Worm (Caenorhabditis elegans) whole organism, midembryonic: ENCODE data around the gene rps-9.
"Not testable (repeated sequence)": the region's sequence is repeated elsewhere in the genome, so short reads cannot be mapped to it uniquely, and the experiment has no call there.

ENCODE experiments used
- T22C8.4 ChIP-seq: fragments of 200-800 bp; sonication (Bioruptor generic); IDR thresholded peaks from 2 replicates; pipeline ENCODE4 v1.3.6; 2022; ENCODE audit warnings: missing genetic modification characterization, missing compliant biosample characterization
- cog-1 ChIP-seq: sonication (generic microtip); optimal IDR thresholded peaks from 2 replicates; lab custom pipeline; 2016; ENCODE audit warnings: missing genetic modification characterization, missing compliant biosample characterization
- flt-1 ChIP-seq: fragments of 200-800 bp; sonication (Bioruptor generic); IDR thresholded peaks from 2 replicates; pipeline ENCODE4 v1.3.6; 2022; ENCODE audit warnings: missing genetic modification characterization, missing compliant biosample characterization
- klf-2 ChIP-seq: fragments of 200-800 bp; sonication (Bioruptor generic); conservative IDR thresholded peaks from 2 replicates; pipeline ENCODE4 v1.3.6; 2022; ENCODE audit warnings: missing genetic modification reagents, missing genetic modification characterization, missing compliant biosample characterization
- med-1 ChIP-seq: sonication (generic microtip); optimal IDR thresholded peaks from 2 replicates; lab custom pipeline; 2017; ENCODE audit warnings: missing genetic modification characterization, mild to moderate bottlenecking, missing compliant biosample characterization, antibody characterized with exemption, missing genetic modification reagents; ENCODE audit not compliant: insufficient read depth
- ref-1 ChIP-seq: fragments of 200-800 bp; sonication (Bioruptor generic); conservative IDR thresholded peaks from 2 replicates; pipeline ENCODE4 v1.3.6; 2022; ENCODE audit warnings: missing genetic modification reagents, missing genetic modification characterization, missing compliant biosample characterization
- tab-1 ChIP-seq: fragments of 200-800 bp; sonication (Bioruptor generic); IDR thresholded peaks from 2 replicates; pipeline ENCODE4 v1.3.6; 2022; ENCODE audit warnings: missing genetic modification characterization, missing compliant biosample characterization
- ztf-23 ChIP-seq: fragments of 200-800 bp; sonication (Bioruptor generic); IDR thresholded peaks from 2 replicates; pipeline ENCODE4 v1.3.6; 2022; ENCODE audit warnings: missing genetic modification reagents, missing genetic modification characterization, missing compliant biosample characterization
- ztf-29 ChIP-seq: fragments of 200-800 bp; sonication (Bioruptor generic); IDR thresholded peaks from 2 replicates; pipeline ENCODE4 v1.3.6; 2022; ENCODE audit warnings: missing genetic modification reagents, missing genetic modification characterization, missing compliant biosample characterization

Gene rps-9

DNA sequence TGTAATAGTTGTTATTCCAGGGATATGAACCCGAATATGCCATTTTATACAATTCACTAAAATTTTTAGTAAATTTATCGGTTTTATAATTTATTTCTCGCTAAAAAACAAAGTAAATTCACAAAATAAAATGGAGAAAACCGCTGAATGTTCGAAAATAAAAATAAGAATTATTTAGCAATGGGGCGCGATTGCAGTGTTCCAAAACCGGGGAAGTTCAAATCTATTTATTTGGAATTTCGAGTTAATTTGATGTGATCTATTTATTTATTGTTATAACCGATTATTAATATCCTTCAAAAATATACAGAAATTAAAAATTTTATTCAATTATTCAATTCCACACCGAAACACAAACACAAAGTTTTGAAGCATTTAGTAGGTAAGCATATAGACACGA lies 6.4 kb upstream of the rps-9 start, which contains the start of gene F40F8.11:
F40F8.11 (minus strand) TSS at position 49 of the 400 bp plus-strand sequence.
- TF ChIP-seq med-1 (GFP tag; lab: Kevin White, UChicago) (no peak), ztf-23 (GFP tag; lab: Robert Waterston, UW) (no peak), tab-1 (no peak), klf-2 (GFP tag; lab: Robert Waterston, UW) (no peak), flt-1 (no peak), T22C8.4 (no peak), cog-1 (peak; percentile 10), ztf-29 (GFP tag; lab: Robert Waterston, UW) (no peak), ref-1 (GFP tag; lab: Robert Waterston, UW) (no peak)

DNA sequence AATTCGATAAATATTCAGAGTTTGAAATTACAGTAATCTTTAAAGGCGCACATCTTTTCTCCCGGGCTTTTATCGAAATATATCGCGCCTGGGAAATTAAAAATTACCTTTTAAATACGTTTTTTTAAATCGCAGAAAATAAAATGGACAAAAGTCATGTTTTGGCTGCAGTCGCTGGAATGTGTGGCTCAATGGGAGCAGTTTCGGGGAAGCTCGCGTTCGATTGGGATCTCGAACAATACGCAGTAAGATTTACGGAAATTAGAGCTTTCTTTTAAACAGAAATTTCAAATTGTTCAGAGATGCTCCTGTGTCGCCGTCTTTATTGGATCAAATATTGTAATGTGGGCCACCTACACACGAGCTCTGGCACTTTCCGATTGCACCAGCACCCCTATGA lies 3.4 kb upstream of the rps-9 start, which contains the start of gene F40F8.12:
F40F8.12 (plus strand) TSS at position 301 of the 400 bp plus-strand sequence.
- TF ChIP-seq T22C8.4 (no peak), ztf-23 (GFP tag; lab: Robert Waterston, UW) (no peak)

DNA sequence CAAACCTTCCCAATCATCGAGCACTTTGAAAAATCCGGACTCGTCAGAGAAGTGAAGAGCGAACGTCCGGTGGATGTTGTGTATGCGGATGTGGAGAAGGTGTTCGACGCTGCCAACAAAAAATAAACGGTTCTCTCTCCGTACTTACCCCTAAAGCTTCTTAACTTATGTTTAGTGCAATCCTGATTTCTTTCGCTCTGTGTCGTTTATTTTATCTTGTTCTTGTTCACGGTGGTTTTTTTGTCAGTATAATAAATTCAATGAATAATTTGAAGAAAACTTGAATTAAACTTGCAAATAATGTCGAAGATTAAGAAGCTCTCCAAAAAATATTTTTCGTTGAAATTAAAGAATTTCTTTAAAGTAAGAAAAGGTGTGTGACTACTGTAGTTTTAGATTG lies 2.8 kb upstream of the rps-9 start, which contains the start of gene F40F8.3:
F40F8.3 (plus strand) TSS at position 301 of the 400 bp plus-strand sequence.
- TF ChIP-seq tab-1, result no peak

DNA sequence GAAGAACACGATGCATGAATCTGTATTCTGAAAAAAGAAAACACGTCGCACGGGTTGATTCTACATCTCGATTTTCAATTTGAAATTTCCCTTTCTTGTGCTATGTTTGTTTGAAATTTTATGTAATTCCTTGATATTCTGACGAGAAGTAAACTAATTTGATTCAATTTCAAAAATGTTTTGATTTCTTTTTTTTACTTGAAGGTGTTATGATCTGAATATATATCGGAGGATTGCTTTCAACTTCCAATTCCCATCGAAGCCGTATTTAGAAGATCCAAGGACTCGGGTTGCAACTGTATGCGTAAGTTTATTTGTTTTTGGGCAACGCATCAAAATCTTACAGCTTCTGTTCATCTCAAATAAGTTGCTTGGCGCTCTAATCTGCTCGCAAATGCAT lies 1.2 kb upstream of the rps-9 start, which contains the start of gene F40F8.1:
F40F8.1 (plus strand) TSS at position 301 of the 400 bp plus-strand sequence.
- TF ChIP-seq flt-1 (no peak), tab-1 (no peak), klf-2 (GFP tag; lab: Robert Waterston, UW) (no peak)

DNA sequence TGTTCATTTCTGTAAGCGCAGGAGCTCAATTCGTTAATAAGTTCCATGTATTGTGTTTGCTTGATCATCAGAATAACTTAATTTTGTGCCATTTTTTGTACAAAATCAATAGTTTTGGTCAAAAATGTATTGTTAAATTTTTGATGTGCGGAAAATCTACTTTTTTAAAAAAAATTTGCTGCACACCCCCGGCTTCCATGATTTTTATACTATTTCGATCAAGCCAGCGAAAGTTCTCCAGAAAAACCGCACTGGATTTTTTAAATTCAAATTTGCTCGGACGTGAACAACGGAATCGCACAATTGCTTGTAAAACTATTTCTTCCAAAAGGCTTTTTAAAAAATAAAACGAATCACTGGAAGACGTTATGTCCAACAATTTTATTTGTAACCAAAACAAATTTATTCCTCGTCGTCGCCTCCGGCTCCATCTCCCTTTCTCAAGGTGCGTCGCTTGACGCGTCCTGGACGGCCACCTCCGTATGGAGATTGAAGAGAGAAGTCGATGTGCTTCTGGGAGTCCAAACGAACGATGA lies 1.0 kb downstream of the rps-9 start:
- TF ChIP-seq flt-1 (no peak), tab-1 (no peak), cog-1 (no peak), ztf-23 (GFP tag; lab: Robert Waterston, UW) (no peak), klf-2 (GFP tag; lab: Robert Waterston, UW) (no peak), ref-1 (GFP tag; lab: Robert Waterston, UW) (no peak)

DNA sequence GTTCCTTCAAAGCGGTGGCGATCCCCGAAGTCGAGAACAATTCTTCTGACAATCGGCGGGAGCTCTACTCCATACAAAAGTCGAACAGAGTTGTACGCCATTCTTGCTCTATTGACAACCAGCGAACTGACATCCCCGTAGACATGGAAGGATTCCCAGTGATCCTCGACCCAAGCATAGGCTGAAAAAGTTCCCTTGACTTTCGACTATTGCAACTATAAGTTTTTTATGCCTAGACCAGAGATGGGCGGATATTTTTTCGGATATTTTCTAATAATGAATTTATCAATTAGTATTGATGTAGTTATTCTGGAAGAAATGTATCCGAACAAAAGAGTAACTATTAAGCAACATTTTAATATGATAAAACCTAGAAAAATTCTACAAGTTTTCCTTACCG lies 4.4 kb downstream of the rps-9 start, which contains the start of gene W10C6.2:
W10C6.2 (minus strand) TSS at position 101 of the 400 bp plus-strand sequence.
- TF ChIP-seq ztf-29 (GFP tag; lab: Robert Waterston, UW); klf-2 (GFP tag; lab: Robert Waterston, UW); flt-1: not testable (repeated sequence)

DNA sequence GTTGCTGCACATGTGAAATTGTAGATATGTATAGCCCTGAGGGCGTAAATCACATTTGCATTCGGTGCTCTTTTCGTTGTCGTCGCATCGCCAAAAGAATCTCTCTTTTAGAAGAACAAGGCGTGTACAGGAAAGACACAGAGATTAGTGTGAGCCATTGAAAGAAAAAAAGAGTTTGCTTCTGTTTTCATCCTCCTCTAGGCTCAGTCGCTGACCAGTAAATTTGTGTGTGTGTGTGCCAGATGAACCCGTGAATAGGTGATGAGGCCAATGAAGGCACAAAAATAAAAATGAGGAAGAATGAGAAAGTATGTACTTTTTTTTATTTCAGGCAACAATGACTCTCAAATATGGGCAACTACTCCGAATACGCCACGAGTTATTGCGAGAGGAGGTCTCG lies 13.7 kb downstream of the rps-9 start, which contains the start of gene mat-2:
mat-2 (plus strand) TSS at position 301 of the 400 bp plus-strand sequence.
- TF ChIP-seq flt-1 (no peak), tab-1 (no peak), ztf-23 (GFP tag; lab: Robert Waterston, UW) (no peak)

DNA sequence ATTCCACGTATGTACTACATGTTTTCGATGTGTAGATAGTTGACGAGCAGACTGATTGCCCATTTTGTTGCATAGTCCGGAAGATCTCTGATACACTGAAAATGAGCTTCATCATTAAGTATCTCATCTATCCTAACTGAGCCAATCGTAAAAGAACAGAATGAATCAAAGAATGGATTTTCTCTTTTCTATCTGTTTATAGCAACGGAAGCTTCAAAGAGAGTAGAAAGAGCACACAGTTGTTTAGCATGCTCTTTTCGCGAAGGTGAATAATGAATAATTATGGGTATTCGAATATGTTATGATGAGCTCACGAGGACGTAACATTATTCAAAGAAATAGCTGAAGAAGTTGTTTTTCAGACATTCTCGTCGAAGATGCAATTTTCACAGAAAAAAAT lies 15.1 kb downstream of the rps-9 start, which contains the start of gene glb-4:
glb-4 (minus strand) TSS at position 101 of the 400 bp plus-strand sequence.
- TF ChIP-seq T22C8.4 (no peak), ref-1 (GFP tag; lab: Robert Waterston, UW) (no peak), klf-2 (GFP tag; lab: Robert Waterston, UW) (no peak), flt-1 (no peak), ztf-29 (GFP tag; lab: Robert Waterston, UW) (no peak), cog-1 (no peak), tab-1 (no peak), med-1 (GFP tag; lab: Kevin White, UChicago) (no peak), ztf-23 (GFP tag; lab: Robert Waterston, UW) (no peak)

DNA sequence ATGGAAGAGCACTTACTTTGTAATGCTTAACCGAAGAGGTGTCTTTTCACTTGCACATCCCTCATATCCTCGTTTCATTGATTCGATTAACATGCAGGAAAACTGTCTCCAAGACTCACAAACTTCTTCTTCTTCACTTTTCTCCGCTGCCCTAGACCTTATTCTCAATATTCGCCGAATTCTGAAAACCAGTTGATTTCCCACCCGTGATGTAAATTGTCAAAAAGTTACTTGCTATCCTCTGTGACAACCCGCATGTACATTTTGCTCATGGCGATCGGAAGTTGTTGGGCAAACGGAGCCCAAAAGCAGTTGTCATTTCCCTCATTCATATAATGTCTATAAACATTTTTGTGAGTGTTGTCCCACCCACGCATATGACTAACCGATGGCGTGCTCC lies 15.7 kb downstream of the rps-9 start:
- TF ChIP-seq klf-2 (GFP tag; lab: Robert Waterston, UW) (no peak), med-1 (GFP tag; lab: Kevin White, UChicago) (no peak), ref-1 (GFP tag; lab: Robert Waterston, UW) (no peak), ztf-29 (GFP tag; lab: Robert Waterston, UW) (no peak), tab-1 (no peak), ztf-23 (GFP tag; lab: Robert Waterston, UW) (no peak), flt-1 (no peak), cog-1 (no peak), T22C8.4 (no peak)

DNA sequence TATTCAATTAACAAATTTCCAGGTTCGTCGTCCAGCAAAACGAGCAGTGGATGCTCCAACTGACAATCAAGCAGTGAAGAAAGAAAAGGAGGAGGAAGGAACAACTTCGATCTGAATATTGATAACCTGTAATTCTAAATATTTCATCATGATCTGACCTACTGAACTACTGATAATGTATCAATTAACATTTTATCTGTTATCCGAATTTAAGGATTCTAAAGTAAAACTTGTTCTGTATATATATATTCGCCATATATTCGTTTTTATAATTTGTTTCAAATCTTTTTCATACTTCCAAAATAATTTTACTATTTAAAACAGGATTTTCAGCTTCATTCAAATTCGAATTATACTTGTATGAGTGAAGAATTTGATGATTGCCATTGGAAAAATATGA lies 18.3 kb downstream of the rps-9 start, which contains the start of gene apc-17:
apc-17 (plus strand) TSS at position 301 of the 400 bp plus-strand sequence.
- TF ChIP-seq T22C8.4 (no peak), ztf-23 (GFP tag; lab: Robert Waterston, UW) (no peak), flt-1 (no peak), ref-1 (GFP tag; lab: Robert Waterston, UW) (no peak), cog-1 (no peak), klf-2 (GFP tag; lab: Robert Waterston, UW) (no peak)

DNA sequence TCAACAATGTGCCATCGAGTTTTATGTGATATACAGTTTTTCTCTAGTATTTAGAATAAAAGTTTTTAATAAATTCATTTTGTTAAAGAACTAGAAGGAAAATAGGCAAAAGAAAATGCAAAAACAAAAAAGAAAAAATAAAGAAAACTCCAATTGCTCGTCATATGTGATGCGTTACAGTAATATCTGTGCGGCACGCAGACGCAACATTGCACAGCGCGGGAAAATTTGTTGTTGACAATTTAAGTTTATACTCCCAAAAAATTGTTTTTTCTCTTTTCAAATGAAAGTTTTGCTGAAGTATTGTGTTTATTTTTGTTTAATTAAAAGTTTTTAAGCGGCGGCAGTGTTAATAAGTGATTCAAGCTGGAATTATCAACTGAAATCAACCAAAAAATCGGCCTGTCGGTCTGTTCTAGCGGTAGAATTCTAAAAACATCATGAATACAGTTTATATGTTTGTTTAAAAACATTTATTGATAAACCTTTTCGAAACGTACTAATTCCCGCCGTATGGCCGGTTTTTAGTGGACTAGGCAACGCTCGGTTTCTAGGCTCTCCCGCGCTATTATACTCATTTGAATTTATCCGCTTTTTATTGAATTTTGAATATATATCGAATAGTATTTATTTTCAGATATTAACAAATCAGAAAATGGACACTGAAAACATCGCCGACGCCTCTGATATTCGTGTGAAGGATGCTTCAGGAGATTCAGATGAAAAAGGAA lies 20.0 kb downstream of the rps-9 start, which contains the start of gene nasp-1:
nasp-1 (plus strand) TSS at position 632 of the 731 bp plus-strand sequence.
- TF ChIP-seq cog-1, result no peak
- no peak for TF ChIP-seq tab-1
- TF ChIP-seq klf-2 (GFP tag; lab: Robert Waterston, UW), result no peak
- TF ChIP-seq med-1 (GFP tag; lab: Kevin White, UChicago), result no peak
- TF ChIP-seq ref-1 (GFP tag; lab: Robert Waterston, UW), result no peak
